Worm (Caenorhabditis elegans): ENCODE data around the gene F41F3.3.
A peak's percentile ranks its signal among the peaks of the same experiment; 100 is the strongest.

The F41F3.3 gene

ce11 chrV:4630267-4630666, 17.8 kb downstream of the F41F3.3 start:
- TF ChIP-seq F13C5.2 (tag; optimal IDR thresholded peaks at IDR 0.05) (no peak), tra-4 (tag; optimal IDR thresholded peaks at IDR 0.05) (no peak), ets-7 (tag; optimal IDR thresholded peaks at IDR 0.05) (no peak), ceh-13 (GFP tag; optimal IDR thresholded peaks at IDR 0.05) (no peak), flt-1 (GFP tag; IDR thresholded peaks at IDR 0.05) (no peak), scrt-1 (GFP tag; IDR thresholded peaks at IDR 0.05) (no peak), sea-1 (GFP tag; conservative IDR thresholded peaks at IDR 0.05) (no peak), ceh-36 (tag; optimal IDR thresholded peaks at IDR 0.05) (no peak), hnd-1 (tag; optimal IDR thresholded peaks at IDR 0.05) (no peak)

ce11 chrV:4628517-4628930, 19.5 kb downstream of the F41F3.3 start, which contains the start of gene pmt-2:
Gene pmt-2 (plus strand): TSS chrV:4628580.
- TF ChIP-seq tbx-37 (GFP tag; conservative IDR thresholded peaks at IDR 0.05) (no peak), ama-1 (optimal IDR thresholded peaks at IDR 0.05) (no peak), tra-4 (tag; optimal IDR thresholded peaks at IDR 0.05) (no peak), scrt-1 (GFP tag; IDR thresholded peaks at IDR 0.05) (no peak), B0310.2 (tag; optimal IDR thresholded peaks at IDR 0.05) (no peak)

DNA sequence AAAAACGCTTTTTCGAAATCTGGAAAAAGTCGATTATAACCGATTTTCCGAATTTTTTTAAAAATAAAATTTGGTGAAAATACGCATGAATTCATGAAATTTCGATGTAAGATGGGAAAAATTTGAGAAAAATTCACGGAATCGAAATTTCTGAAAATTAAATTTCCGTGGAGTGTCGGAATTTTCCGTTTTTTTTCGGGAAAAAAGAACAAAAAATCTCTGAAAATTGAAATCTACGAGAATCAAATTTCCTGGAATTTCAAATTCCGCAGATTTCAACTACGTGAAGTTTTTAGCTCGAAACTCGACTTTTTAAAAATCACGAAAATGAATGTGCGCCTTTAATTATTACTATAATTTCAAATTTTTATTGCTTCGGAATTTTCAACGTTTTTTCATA, 21.7 kb downstream of the F41F3.3 start:
- TF ChIP-seq ama-1 (optimal IDR thresholded peaks at IDR 0.05), result no peak
- TF ChIP-seq hmg-4 (GFP tag; optimal IDR thresholded peaks at IDR 0.05), result no peak
- no peak for TF ChIP-seq ceh-36 (tag; optimal IDR thresholded peaks at IDR 0.05)
- no peak for TF ChIP-seq tbx-37 (GFP tag; conservative IDR thresholded peaks at IDR 0.05)
- no peak for TF ChIP-seq flt-1 (GFP tag; IDR thresholded peaks at IDR 0.05)
- no peak for TF ChIP-seq hmbx-1 (tag; optimal IDR thresholded peaks at IDR 0.05)
- no peak for TF ChIP-seq tra-4 (tag; optimal IDR thresholded peaks at IDR 0.05)

ce11 chrV:4624717-4625116, 23.3 kb downstream of the F41F3.3 start:
- TF ChIP-seq tbx-37 (GFP tag; conservative IDR thresholded peaks at IDR 0.05), result no peak
- no peak for TF ChIP-seq ceh-36 (tag; optimal IDR thresholded peaks at IDR 0.05)
- TF ChIP-seq ama-1 (optimal IDR thresholded peaks at IDR 0.05), result no peak
- TF ChIP-seq scrt-1 (GFP tag; IDR thresholded peaks at IDR 0.05), result no peak
- TF ChIP-seq ceh-13 (GFP tag; optimal IDR thresholded peaks at IDR 0.05), result no peak
- no peak for TF ChIP-seq hnd-1 (tag; optimal IDR thresholded peaks at IDR 0.05)

DNA sequence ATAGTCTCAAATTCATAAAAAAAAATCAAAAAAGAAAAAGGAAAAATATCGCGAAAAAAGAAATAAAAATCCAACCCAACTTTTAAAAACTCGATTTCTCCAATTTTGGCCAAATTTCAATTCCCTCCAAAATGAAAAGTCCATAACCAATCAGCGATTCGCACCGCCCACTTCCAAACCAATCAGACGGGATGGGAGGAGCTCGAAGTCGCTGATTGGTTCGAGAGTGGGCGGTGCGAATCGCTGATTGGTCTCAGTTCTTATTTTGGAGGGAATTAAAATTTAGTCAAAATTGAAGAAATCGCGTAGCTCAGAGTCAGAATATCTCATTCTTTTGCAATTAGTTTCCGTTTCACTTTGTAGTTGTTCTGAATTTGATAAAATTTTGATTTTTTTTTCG, 24.5 kb downstream of the F41F3.3 start:
- no peak for TF ChIP-seq ets-7 (tag; optimal IDR thresholded peaks at IDR 0.05)
- no peak for TF ChIP-seq pes-1 (GFP tag; IDR thresholded peaks at IDR 0.05)
- TF ChIP-seq ama-1 (optimal IDR thresholded peaks at IDR 0.05), result no peak

ce11 chrV:4617260-4617659, 30.8 kb downstream of the F41F3.3 start, which contains the start of gene sumv-2:
Gene sumv-2 (plus strand): TSS chrV:4617560.
- no peak for TF ChIP-seq ets-7 (tag; optimal IDR thresholded peaks at IDR 0.05)
- no peak for TF ChIP-seq hnd-1 (tag; optimal IDR thresholded peaks at IDR 0.05)
- TF ChIP-seq ama-1 (optimal IDR thresholded peaks at IDR 0.05), result no peak

DNA sequence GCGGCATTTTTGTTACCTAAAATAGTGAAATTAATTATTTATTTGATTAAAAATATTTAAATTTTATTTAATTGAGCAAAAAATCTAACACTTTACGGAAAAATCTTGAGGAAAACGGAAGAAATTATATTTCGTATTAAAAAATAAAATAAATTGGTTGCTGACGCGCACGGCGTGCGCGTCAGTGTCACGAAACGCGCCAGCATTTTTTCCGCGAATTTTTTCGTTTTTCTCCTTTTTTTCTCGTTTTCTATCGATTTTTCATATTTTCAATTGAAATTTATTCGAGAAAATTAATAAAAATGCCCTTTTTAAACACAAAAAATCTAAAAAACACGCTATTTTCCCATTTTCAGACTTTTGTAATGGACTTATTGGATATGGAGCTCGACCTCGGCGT, 32.2 kb downstream of the F41F3.3 start, which contains the start of the genes Y61A9LA.10 and F54D11.4:
Gene Y61A9LA.10 (minus strand): TSS at position 16 of the 400 bp plus-strand sequence.
Gene F54D11.4 (plus strand): TSS at position 350 of the 400 bp plus-strand sequence.
- TF ChIP-seq aly-1 (tag; optimal IDR thresholded peaks at IDR 0.05) (no peak), F13C5.2 (tag; optimal IDR thresholded peaks at IDR 0.05) (peak; percentile 11)

- TF ChIP-seq hmg-4 (GFP tag; optimal IDR thresholded peaks at IDR 0.05) (no peak), tbx-37 (GFP tag; conservative IDR thresholded peaks at IDR 0.05) (no peak), sea-1 (GFP tag; conservative IDR thresholded peaks at IDR 0.05) (no peak), ceh-36 (tag; optimal IDR thresholded peaks at IDR 0.05) (no peak), scrt-1 (GFP tag; IDR thresholded peaks at IDR 0.05) (no peak), pes-1 (GFP tag; IDR thresholded peaks at IDR 0.05) (no peak), tbx-11 (GFP tag; IDR thresholded peaks at IDR 0.05) (no peak), ets-7 (tag; optimal IDR thresholded peaks at IDR 0.05) (no peak), ama-1 (optimal IDR thresholded peaks at IDR 0.05) (no peak), ceh-13 (GFP tag; optimal IDR thresholded peaks at IDR 0.05) (no peak), F13C5.2 (tag; optimal IDR thresholded peaks at IDR 0.05) (no peak), hmbx-1 (tag; optimal IDR thresholded peaks at IDR 0.05) (no peak), aly-1 (tag; optimal IDR thresholded peaks at IDR 0.05) (no peak), flt-1 (GFP tag; IDR thresholded peaks at IDR 0.05) (no peak), B0310.2 (tag; optimal IDR thresholded peaks at IDR 0.05) (no peak), hnd-1 (tag; optimal IDR thresholded peaks at IDR 0.05) (no peak), tra-4 (tag; optimal IDR thresholded peaks at IDR 0.05) (no peak)
Observed at ce11 chrV:4606828-4607227, 41.2 kb downstream of the F41F3.3 start, which contains the start of gene txt-6. Gene txt-6 (minus strand): TSS chrV:4606928.

- TF ChIP-seq F13C5.2 (tag; optimal IDR thresholded peaks at IDR 0.05), result no peak
- TF ChIP-seq ceh-13 (GFP tag; optimal IDR thresholded peaks at IDR 0.05), result no peak
- no peak for TF ChIP-seq tbx-37 (GFP tag; conservative IDR thresholded peaks at IDR 0.05)
Observed at ce11 chrV:4599225-4599624, 48.8 kb downstream of the F41F3.3 start.

ce11 chrV:4598489-4598888, 49.5 kb downstream of the F41F3.3 start:
- no peak for TF ChIP-seq hmg-4 (GFP tag; optimal IDR thresholded peaks at IDR 0.05)
- TF ChIP-seq B0310.2 (tag; optimal IDR thresholded peaks at IDR 0.05), result no peak
- no peak for TF ChIP-seq tbx-11 (GFP tag; IDR thresholded peaks at IDR 0.05)
- TF ChIP-seq tbx-37 (GFP tag; conservative IDR thresholded peaks at IDR 0.05), result no peak
- no peak for TF ChIP-seq ets-7 (tag; optimal IDR thresholded peaks at IDR 0.05)
